Fruit fly (Drosophila melanogaster) whole organism, prepupa: ENCODE data around the gene Mst98Ca.

Experiments
- Blimp-1 ChIP-seq: fragments of 200-800 bp; sonication (Bioruptor generic); optimal IDR thresholded peaks from 3 replicates; lab custom pipeline; 2017; ENCODE audit warnings: missing biosample characterization, missing genetic modification characterization, mild to moderate bottlenecking, moderate library complexity, missing genetic modification reagents
- CG10631 ChIP-seq: fragments of 200-800 bp; sonication (Bioruptor generic); optimal IDR thresholded peaks from 2 replicates; lab custom pipeline; 2016; ENCODE audit warnings: missing biosample characterization, missing genetic modification characterization
- CG11762 ChIP-seq: fragments of 200-800 bp; sonication (Bioruptor generic); optimal IDR thresholded peaks from 3 replicates; lab custom pipeline; 2016; ENCODE audit warnings: missing biosample characterization, missing genetic modification characterization; ENCODE audit not compliant: insufficient read depth
- CG11902 ChIP-seq: fragments of 200-800 bp; sonication (Bioruptor generic); optimal IDR thresholded peaks from 3 replicates; lab custom pipeline; 2016; ENCODE audit warnings: missing biosample characterization, missing genetic modification characterization
- CG15336 ChIP-seq: fragments of 200-800 bp; sonication (Bioruptor generic); IDR thresholded peaks from 2 replicates; pipeline ENCODE4 v1.3.6; 2022; ENCODE audit warnings: missing biosample characterization, missing genetic modification characterization
- CG1621 ChIP-seq: fragments of 200-800 bp; sonication (Bioruptor generic); optimal IDR thresholded peaks from 3 replicates; lab custom pipeline; 2018; ENCODE audit warnings: missing biosample characterization, mild to moderate bottlenecking, missing genetic modification characterization
- CG3032 ChIP-seq: fragments of 200-800 bp; optimal IDR thresholded peaks from 2 replicates; lab custom pipeline; 2019; ENCODE audit warnings: missing biosample characterization, mild to moderate bottlenecking, missing genetic modification characterization, moderate library complexity
- CG31627 ChIP-seq: fragments of 200-800 bp; sonication (Bioruptor generic); optimal IDR thresholded peaks from 3 replicates; lab custom pipeline; 2016; ENCODE audit warnings: missing biosample characterization, missing genetic modification characterization
- CG34406 ChIP-seq: fragments of 200-800 bp; sonication (Bioruptor generic); optimal IDR thresholded peaks from 3 replicates; lab custom pipeline; 2016; ENCODE audit warnings: missing biosample characterization, missing genetic modification characterization
- CG3919 ChIP-seq: fragments of 200-800 bp; sonication (Bioruptor generic); optimal IDR thresholded peaks from 3 replicates; lab custom pipeline; 2016; ENCODE audit warnings: missing biosample characterization, missing genetic modification characterization
- CG4318 ChIP-seq: fragments of 200-800 bp; sonication (Bioruptor generic); optimal IDR thresholded peaks from 3 replicates; lab custom pipeline; 2017; ENCODE audit warnings: missing biosample characterization, mild to moderate bottlenecking, missing genetic modification characterization
- CG6163 ChIP-seq: fragments of 200-800 bp; sonication (Bioruptor generic); IDR thresholded peaks from 3 replicates; pipeline ENCODE4 v1.3.6; 2022; ENCODE audit warnings: missing biosample characterization, missing genetic modification characterization
- CG6276 ChIP-seq: fragments of 200-800 bp; sonication (Bioruptor generic); optimal IDR thresholded peaks from 2 replicates; lab custom pipeline; 2017; ENCODE audit warnings: missing biosample characterization, mild to moderate bottlenecking, missing genetic modification characterization
- CG6808 ChIP-seq: fragments of 200-800 bp; sonication (Bioruptor generic); optimal IDR thresholded peaks from 3 replicates; lab custom pipeline; 2017; ENCODE audit warnings: missing biosample characterization, missing genetic modification characterization, mild to moderate bottlenecking, moderate library complexity, missing genetic modification reagents
- CG6854 ChIP-seq: fragments of 200-800 bp; sonication (Bioruptor generic); optimal IDR thresholded peaks from 2 replicates; lab custom pipeline; 2017; ENCODE audit warnings: missing biosample characterization, mild to moderate bottlenecking, missing genetic modification characterization
- CG7368 ChIP-seq: fragments of 200-800 bp; sonication (Bioruptor generic); optimal IDR thresholded peaks from 3 replicates; lab custom pipeline; 2016; ENCODE audit warnings: missing biosample characterization, missing genetic modification characterization
- CG8319 ChIP-seq: fragments of 200-800 bp; sonication (Bioruptor generic); optimal IDR thresholded peaks from 3 replicates; lab custom pipeline; 2016; ENCODE audit warnings: missing biosample characterization, missing genetic modification characterization
- CG8632 ChIP-seq: fragments of 200-800 bp; sonication (Bioruptor generic); optimal IDR thresholded peaks from 3 replicates; lab custom pipeline; 2016; ENCODE audit warnings: missing biosample characterization, missing genetic modification characterization
- CG9139 ChIP-seq: fragments of 200-800 bp; sonication (Bioruptor generic); optimal IDR thresholded peaks from 3 replicates; lab custom pipeline; 2017; ENCODE audit warnings: missing biosample characterization, mild to moderate bottlenecking, missing genetic modification characterization
- Eip75B ChIP-seq: fragments of 200-800 bp; sonication (Bioruptor generic); optimal IDR thresholded peaks from 3 replicates; lab custom pipeline; 2016; ENCODE audit warnings: missing biosample characterization, missing genetic modification characterization
- Eip78C ChIP-seq: fragments of 200-800 bp; sonication (Bioruptor generic); peaks from one replicate; lab custom pipeline; 2016; ENCODE audit warnings: missing biosample characterization, missing genetic modification characterization
- Eip93F ChIP-seq: fragments of 200-800 bp; sonication (Bioruptor generic); optimal IDR thresholded peaks from 2 replicates; lab custom pipeline; 2016; ENCODE audit warnings: missing biosample characterization, mild to moderate bottlenecking, missing genetic modification characterization
- Ets21C ChIP-seq: fragments of 200-800 bp; sonication (Bioruptor generic); optimal IDR thresholded peaks from 3 replicates; lab custom pipeline; 2016; ENCODE audit warnings: missing biosample characterization, missing genetic modification characterization
- Ets96B ChIP-seq: fragments of 200-800 bp; optimal IDR thresholded peaks from 2 replicates; lab custom pipeline; 2019; ENCODE audit warnings: missing biosample characterization, mild to moderate bottlenecking, missing genetic modification characterization, moderate library complexity
- Gug ChIP-seq: fragments of 200-800 bp; sonication (Bioruptor generic); IDR thresholded peaks from 2 replicates; pipeline ENCODE4 v1.3.6; 2022; ENCODE audit warnings: missing biosample characterization, missing genetic modification characterization
- Hr38 ChIP-seq: sonication (Bioruptor generic); optimal IDR thresholded peaks from 2 replicates; lab custom pipeline; 2016; ENCODE audit warnings: missing biosample characterization, missing genetic modification characterization
- Hr39 ChIP-seq: fragments of 200-800 bp; sonication (Bioruptor generic); optimal IDR thresholded peaks from 2 replicates; lab custom pipeline; 2016; ENCODE audit warnings: missing biosample characterization, missing genetic modification characterization
- Hr4 ChIP-seq: fragments of 200-800 bp; sonication (Bioruptor generic); optimal IDR thresholded peaks from 3 replicates; lab custom pipeline; 2016; ENCODE audit warnings: missing biosample characterization, missing genetic modification characterization
- Met ChIP-seq: fragments of 200-800 bp; sonication (Bioruptor generic); optimal IDR thresholded peaks from 3 replicates; lab custom pipeline; 2016; ENCODE audit warnings: missing biosample characterization, missing genetic modification characterization
- Smox ChIP-seq: fragments of 200-800 bp; sonication (Bioruptor generic); optimal IDR thresholded peaks from 3 replicates; lab custom pipeline; 2016; ENCODE audit warnings: missing biosample characterization, missing genetic modification characterization
- Sox102F ChIP-seq: fragments of 200-800 bp; sonication (Bioruptor generic); optimal IDR thresholded peaks from 2 replicates; lab custom pipeline; 2016; ENCODE audit warnings: missing biosample characterization, mild to moderate bottlenecking, missing genetic modification characterization
- Sox14 ChIP-seq: fragments of 200-800 bp; sonication (Bioruptor generic); optimal IDR thresholded peaks from 3 replicates; lab custom pipeline; 2016; ENCODE audit warnings: missing biosample characterization, missing genetic modification characterization
- Sox15 ChIP-seq: fragments of 200-800 bp; sonication (Bioruptor generic); optimal IDR thresholded peaks from 3 replicates; lab custom pipeline; 2016; ENCODE audit warnings: missing biosample characterization, missing genetic modification characterization
- cyc ChIP-seq: fragments of 200-800 bp; sonication (Bioruptor generic); optimal IDR thresholded peaks from 3 replicates; lab custom pipeline; 2016; ENCODE audit warnings: missing biosample characterization, missing genetic modification characterization
- dac ChIP-seq: fragments of 200-800 bp; sonication (Bioruptor generic); optimal IDR thresholded peaks from 2 replicates; lab custom pipeline; 2017; ENCODE audit warnings: missing biosample characterization, mild to moderate bottlenecking, missing genetic modification characterization
- esn ChIP-seq: fragments of 200-800 bp; sonication (Bioruptor generic); optimal IDR thresholded peaks from 2 replicates; lab custom pipeline; 2016; ENCODE audit warnings: missing biosample characterization, mild to moderate bottlenecking, missing genetic modification characterization, moderate library complexity
- fd59A ChIP-seq: fragments of 200-800 bp; sonication (Bioruptor generic); optimal IDR thresholded peaks from 2 replicates; lab custom pipeline; 2017; ENCODE audit warnings: missing biosample characterization, mild to moderate bottlenecking, missing genetic modification characterization, missing genetic modification reagents
- fd85E ChIP-seq: fragments of 200-800 bp; sonication (Bioruptor generic); optimal IDR thresholded peaks from 3 replicates; lab custom pipeline; 2016; ENCODE audit warnings: missing biosample characterization, missing genetic modification characterization
- fkh ChIP-seq: fragments of 200-800 bp; sonication (Bioruptor generic); optimal IDR thresholded peaks from 3 replicates; lab custom pipeline; 2017; ENCODE audit warnings: missing biosample characterization, mild to moderate bottlenecking, missing genetic modification characterization, moderate library complexity
- lz ChIP-seq: fragments of 200-800 bp; sonication (Bioruptor generic); optimal IDR thresholded peaks from 3 replicates; lab custom pipeline; 2016; ENCODE audit warnings: missing biosample characterization, missing genetic modification characterization
- pdm3 ChIP-seq: fragments of 200-800 bp; sonication (Bioruptor generic); optimal IDR thresholded peaks from 3 replicates; lab custom pipeline; 2016; ENCODE audit warnings: missing biosample characterization, missing genetic modification characterization
- spab ChIP-seq: fragments of 200-800 bp; sonication (Bioruptor generic); optimal IDR thresholded peaks from 2 replicates; lab custom pipeline; 2017; ENCODE audit warnings: missing biosample characterization, mild to moderate bottlenecking, missing genetic modification characterization, missing genetic modification reagents
- ss ChIP-seq, 2 experiments: fragments of 200-800 bp; sonication (Bioruptor generic); optimal IDR thresholded peaks; 2 replicates in 1 of 2; 3 replicates in 1 of 2; lab custom pipeline; 2017 to 2018; ENCODE audit warnings: mild to moderate bottlenecking in 2 of 2, missing biosample characterization in 2 of 2, missing genetic modification characterization in 2 of 2, moderate library complexity in 1 of 2
- topi ChIP-seq: fragments of 200-800 bp; sonication (Bioruptor generic); optimal IDR thresholded peaks from 3 replicates; lab custom pipeline; 2016; ENCODE audit warnings: missing biosample characterization, missing genetic modification characterization

Mst98Ca gene

DNA sequence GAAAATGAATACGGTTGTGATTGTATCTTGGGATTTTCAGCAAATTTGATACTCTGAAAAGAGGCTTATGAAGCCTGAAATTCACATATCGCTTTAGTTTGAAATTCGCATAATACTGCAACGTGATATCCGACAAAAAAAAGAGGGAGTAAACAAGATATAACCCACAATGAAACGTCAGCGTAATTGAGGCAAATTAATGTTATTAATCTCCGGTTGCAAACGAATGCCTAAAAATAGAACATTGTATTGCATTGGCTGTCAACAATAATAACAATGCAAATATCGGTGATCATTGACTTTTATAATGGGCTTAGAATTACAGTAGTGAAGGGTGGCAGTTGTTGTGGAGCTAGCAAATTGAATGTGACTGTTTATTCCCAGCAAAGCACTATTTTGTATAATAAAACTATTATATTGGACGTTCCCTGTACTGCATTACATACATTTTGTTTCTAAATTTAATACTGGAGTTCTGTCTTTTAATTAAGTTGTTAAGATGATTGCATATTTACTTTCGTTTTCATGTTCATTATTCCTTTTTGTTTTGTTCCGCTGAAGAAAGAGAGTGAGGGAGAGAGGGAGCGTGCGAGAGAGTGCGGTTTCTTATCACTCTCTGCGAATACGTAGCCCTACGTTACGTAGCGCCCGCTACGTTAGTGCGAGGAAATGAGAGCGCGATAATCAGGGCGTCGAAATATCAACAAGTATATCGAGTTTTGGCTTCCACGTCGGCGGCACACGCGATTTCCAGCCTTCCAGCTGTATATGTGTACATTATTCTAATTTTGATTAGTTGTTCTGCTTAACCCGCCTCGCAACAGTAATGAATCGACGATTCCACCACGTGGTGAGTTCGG, 39.4 kb downstream of the Mst98Ca start (continued):
- peak; percentile 8 for TF ChIP-seq Sox102F
- peak; percentile 75 for TF ChIP-seq fkh (GFP tag; lab: Kevin White, UChicago)
- TF ChIP-seq CG11902 (GFP tag; lab: Kevin White, UChicago), result no peak
- peak; percentile 14 for TF ChIP-seq CG6808 (GFP tag; lab: Kevin White, UChicago)
- TF ChIP-seq cyc (GFP tag; lab: Kevin White, UChicago), result no peak
- no peak for TF ChIP-seq Hr38
- TF ChIP-seq CG3032 (tag; lab: Kevin White, UChicago), result peak; percentile 1
- no peak for TF ChIP-seq CG9139 (GFP tag; lab: Kevin White, UChicago)
- no peak for TF ChIP-seq Sox15 (GFP tag; lab: Kevin White, UChicago)
- TF ChIP-seq spab (GFP tag; lab: Kevin White, UChicago), result no peak
- no peak; the same call in 1 of the 2 replicates for TF ChIP-seq CG15336 (GFP tag; lab: Robert Waterston, UW)
- TF ChIP-seq Smox (GFP tag; lab: Kevin White, UChicago), result peak; percentile 35
- peak; percentile 6 for TF ChIP-seq Hr4 (GFP tag; lab: Kevin White, UChicago)
- TF ChIP-seq CG4318 (GFP tag; lab: Kevin White, UChicago), result no peak
- no peak for TF ChIP-seq CG34406 (GFP tag; lab: Kevin White, UChicago)
- TF ChIP-seq CG11762, result no peak
- peak; percentile 68 for TF ChIP-seq Eip78C (GFP tag; lab: Kevin White, UChicago)
- TF ChIP-seq CG6276, result no peak
- TF ChIP-seq Blimp-1 (GFP tag; lab: Kevin White, UChicago), result peak; percentile 93
- peak; percentile 8 for TF ChIP-seq lz (GFP tag; lab: Kevin White, UChicago)
- TF ChIP-seq ss (GFP tag; optimal IDR thresholded peaks at IDR 0.05; lab: Kevin White, UChicago), result peak in 1 of 2 experiments; percentile 50
- no peak for TF ChIP-seq topi
- TF ChIP-seq Hr39, result no peak
- TF ChIP-seq CG31627 (GFP tag; lab: Kevin White, UChicago), result peak; percentile 11
- TF ChIP-seq Gug (GFP tag; lab: Robert Waterston, UW), result no peak

DNA sequence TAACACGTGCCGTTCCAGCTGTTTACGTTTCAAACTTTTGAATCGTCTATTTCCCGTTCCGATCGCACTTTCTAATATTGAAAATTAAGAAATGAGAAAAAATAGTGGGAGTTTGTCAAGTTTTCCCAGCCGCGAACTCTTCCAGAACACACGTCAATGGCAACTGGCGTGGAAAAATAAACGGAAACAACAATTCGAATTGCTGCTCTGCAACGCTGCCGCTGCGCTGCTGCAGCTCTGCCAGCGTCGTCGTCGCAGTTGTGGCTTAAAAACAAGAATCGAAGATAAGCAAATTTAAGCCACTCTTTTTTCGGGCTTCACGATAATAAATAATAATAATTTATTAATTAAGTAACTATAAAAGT, 40.0 kb downstream of the Mst98Ca start:
- TF ChIP-seq Eip78C (GFP tag; lab: Kevin White, UChicago) (peak; percentile 27), lz (GFP tag; lab: Kevin White, UChicago) (no peak)
- TF ChIP-seq, all 60 proteins: peak for 1

DNA sequence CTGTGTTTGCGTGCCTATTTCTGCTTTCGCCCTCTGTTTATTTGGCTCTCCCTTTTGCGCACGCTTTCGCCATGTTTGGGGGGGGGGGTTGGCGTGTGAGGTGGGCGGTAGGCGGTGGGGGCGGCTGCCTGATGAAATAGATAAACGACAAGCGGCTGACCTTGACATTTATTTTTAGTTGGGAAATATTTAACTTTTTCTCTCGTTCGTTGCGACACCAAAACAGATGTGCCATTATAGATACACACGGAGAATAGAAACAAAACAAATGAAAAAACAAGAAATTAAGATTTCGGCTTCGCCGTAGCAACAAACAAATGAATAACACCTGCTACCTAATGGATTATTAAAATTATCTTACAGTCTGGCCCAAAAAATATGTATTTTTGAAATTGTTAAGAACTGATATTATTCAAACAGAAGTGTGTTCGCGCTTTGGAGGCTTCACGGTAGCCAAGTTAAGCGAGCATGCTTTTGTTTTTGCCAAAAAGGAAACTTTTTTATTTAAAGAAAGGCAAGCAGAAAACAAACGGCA, 41.1 kb downstream of the Mst98Ca start:
- TF ChIP-seq fkh (GFP tag; lab: Kevin White, UChicago) (peak; percentile 62), Ets96B (tag; lab: Kevin White, UChicago) (no peak), Sox14 (no peak), CG6854 (no peak), CG31627 (GFP tag; lab: Kevin White, UChicago) (no peak), dac (GFP tag; lab: Kevin White, UChicago) (no peak), CG11762 (no peak), CG3919 (GFP tag; lab: Kevin White, UChicago) (no peak), Met (GFP tag; lab: Kevin White, UChicago) (no peak), lz (GFP tag; lab: Kevin White, UChicago) (no peak), esn (no peak), CG1621 (tag; lab: Kevin White, UChicago) (no peak), Eip93F (no peak), CG7368 (GFP tag; lab: Kevin White, UChicago) (no peak), CG34406 (GFP tag; lab: Kevin White, UChicago) (no peak), ss (GFP tag; optimal IDR thresholded peaks at IDR 0.05; lab: Kevin White, UChicago) (no peak), CG8632 (no peak), CG8319 (GFP tag; lab: Kevin White, UChicago) (no peak), CG3032 (tag; lab: Kevin White, UChicago) (no peak), pdm3 (GFP tag; lab: Kevin White, UChicago) (peak; percentile 24), Hr38 (no peak), CG6808 (GFP tag; lab: Kevin White, UChicago) (no peak), Eip75B (no peak), fd85E (GFP tag; lab: Kevin White, UChicago) (no peak), Ets21C (GFP tag; lab: Kevin White, UChicago) (no peak), CG10631 (GFP tag; lab: Kevin White, UChicago) (no peak), CG9139 (GFP tag; lab: Kevin White, UChicago) (no peak), fd59A (GFP tag; lab: Kevin White, UChicago) (no peak), cyc (GFP tag; lab: Kevin White, UChicago) (no peak), topi (no peak), CG6163 (0 out of 3 replicates have a peak, but pooled peaks have one; percentile 20), CG11902 (GFP tag; lab: Kevin White, UChicago) (no peak)
